Fruit fly (Drosophila melanogaster) whole organism, embryonic: Measurements from ENCODE around the gene Ask1.
A peak's percentile ranks its signal among the peaks of the same experiment; 100 is the strongest.

Experiments
- Atf-2 ChIP-seq: fragments of 200-800 bp; sonication (Bioruptor generic); optimal IDR thresholded peaks from 2 replicates; lab custom pipeline; 2016; ENCODE audit warnings: missing biosample characterization, missing genetic modification characterization
- CG10267 ChIP-seq: fragments of 200-800 bp; sonication (Bioruptor generic); optimal IDR thresholded peaks from 2 replicates; lab custom pipeline; 2018; ENCODE audit warnings: missing biosample characterization, mild to moderate bottlenecking, missing genetic modification characterization, moderate library complexity
- CG10959 ChIP-seq: fragments of 200-800 bp; sonication (Bioruptor generic); IDR thresholded peaks from 2 replicates; pipeline ENCODE4 v1.3.6; 2022; ENCODE audit warnings: missing biosample characterization, missing genetic modification characterization
- CG1233 ChIP-seq: fragments of 200-800 bp; sonication (Bioruptor generic); optimal IDR thresholded peaks from 4 replicates; lab custom pipeline; 2018; ENCODE audit warnings: missing biosample characterization, mild to moderate bottlenecking, missing genetic modification characterization
- CG13424 ChIP-seq: fragments of 200-800 bp; sonication (Bioruptor generic); optimal IDR thresholded peaks from 2 replicates; lab custom pipeline; 2019; ENCODE audit warnings: missing biosample characterization, mild to moderate bottlenecking, missing genetic modification characterization, moderate library complexity
- CG14710 ChIP-seq: fragments of 200-800 bp; sonication (Bioruptor generic); optimal IDR thresholded peaks from 3 replicates; lab custom pipeline; 2019; ENCODE audit warnings: missing biosample characterization, mild to moderate bottlenecking, missing genetic modification characterization, moderate library complexity
- CG1529 ChIP-seq: fragments of 200-800 bp; sonication (Bioruptor generic); optimal IDR thresholded peaks from 3 replicates; lab custom pipeline; 2018; ENCODE audit warnings: missing biosample characterization, missing genetic modification characterization
- CG15479 ChIP-seq: fragments of 200-800 bp; sonication (Bioruptor generic); optimal IDR thresholded peaks from 3 replicates; lab custom pipeline; 2019; ENCODE audit warnings: missing biosample characterization, mild to moderate bottlenecking, missing genetic modification characterization, moderate library complexity
- CG15601 ChIP-seq: fragments of 200-800 bp; sonication (Bioruptor generic); optimal IDR thresholded peaks from 3 replicates; lab custom pipeline; 2019; ENCODE audit warnings: missing biosample characterization, mild to moderate bottlenecking, missing genetic modification characterization, moderate library complexity
- CG17802 ChIP-seq: fragments of 200-800 bp; sonication (Bioruptor generic); optimal IDR thresholded peaks from 2 replicates; lab custom pipeline; 2018; ENCODE audit warnings: missing biosample characterization, mild to moderate bottlenecking, missing genetic modification characterization, moderate library complexity
- CG18011 ChIP-seq: fragments of 200-800 bp; sonication (Bioruptor generic); optimal IDR thresholded peaks from 2 replicates; lab custom pipeline; 2017; ENCODE audit warnings: missing biosample characterization, missing genetic modification characterization, mild to moderate bottlenecking, moderate library complexity, missing genotype
- CG1832 ChIP-seq: fragments of 200-800 bp; sonication (Bioruptor generic); optimal IDR thresholded peaks from 2 replicates; lab custom pipeline; 2017; ENCODE audit warnings: missing biosample characterization, mild to moderate bottlenecking, missing genetic modification characterization, inconsistent platforms
- CG18476 ChIP-seq: fragments of 200-800 bp; sonication (Bioruptor generic); optimal IDR thresholded peaks from 2 replicates; lab custom pipeline; 2016; ENCODE audit warnings: missing biosample characterization, mild to moderate bottlenecking, missing genetic modification characterization
- CG2116 ChIP-seq: fragments of 200-800 bp; sonication (Bioruptor generic); optimal IDR thresholded peaks from 3 replicates; lab custom pipeline; 2018; ENCODE audit warnings: missing biosample characterization, mild to moderate bottlenecking, missing genetic modification characterization
- CG30020 ChIP-seq: fragments of 200-800 bp; optimal IDR thresholded peaks from 2 replicates; lab custom pipeline; 2019; ENCODE audit warnings: missing biosample characterization, mild to moderate bottlenecking, missing genetic modification characterization, moderate library complexity
- CG3163 ChIP-seq: fragments of 200-800 bp; sonication (Bioruptor generic); optimal IDR thresholded peaks from 3 replicates; lab custom pipeline; 2016; ENCODE audit warnings: missing biosample characterization, missing genetic modification characterization
- CG5180 ChIP-seq: fragments of 200-800 bp; sonication (Bioruptor generic); optimal IDR thresholded peaks from 3 replicates; lab custom pipeline; 2017; ENCODE audit warnings: missing biosample characterization, missing genetic modification characterization, mild to moderate bottlenecking, moderate library complexity, missing genetic modification reagents
- CG7928 ChIP-seq: fragments of 200-800 bp; sonication (Bioruptor generic); optimal IDR thresholded peaks from 2 replicates; lab custom pipeline; 2017; ENCODE audit warnings: missing biosample characterization, mild to moderate bottlenecking, missing genetic modification characterization
- CG8359 ChIP-seq: fragments of 200-800 bp; sonication (Bioruptor generic); optimal IDR thresholded peaks from 2 replicates; lab custom pipeline; 2017; ENCODE audit warnings: missing biosample characterization, mild to moderate bottlenecking, missing genetic modification characterization, borderline replicate concordance
- CG8478 ChIP-seq: fragments of >200 bp; optimal IDR thresholded peaks from 2 replicates; lab custom pipeline; 2018
- CrebB ChIP-seq: fragments of 200-800 bp; sonication (Bioruptor generic); optimal IDR thresholded peaks from 3 replicates; lab custom pipeline; 2018; ENCODE audit warnings: missing biosample characterization, mild to moderate bottlenecking, missing genetic modification characterization
- D19B ChIP-seq: fragments of 200-800 bp; sonication (Bioruptor generic); optimal IDR thresholded peaks from 2 replicates; lab custom pipeline; 2017; ENCODE audit warnings: missing biosample characterization, mild to moderate bottlenecking, missing genetic modification characterization
- Dp ChIP-seq: fragments of 200-800 bp; sonication (Bioruptor generic); optimal IDR thresholded peaks from 2 replicates; lab custom pipeline; 2018; ENCODE audit warnings: missing biosample characterization, mild to moderate bottlenecking, missing genetic modification characterization, moderate library complexity
- Ets65A ChIP-seq: fragments of 200-800 bp; sonication (Bioruptor generic); peaks from one replicate; lab custom pipeline; 2016; ENCODE audit warnings: missing biosample characterization, missing genetic modification characterization
- Fer1 ChIP-seq: fragments of 200-800 bp; sonication (Bioruptor generic); optimal IDR thresholded peaks from 2 replicates; lab custom pipeline; 2017; ENCODE audit warnings: missing biosample characterization, mild to moderate bottlenecking, missing genetic modification characterization
- Gsc ChIP-seq: fragments of 200-800 bp; sonication (Bioruptor generic); IDR thresholded peaks from 2 replicates; pipeline ENCODE4 v1.3.6; 2022; ENCODE audit warnings: missing biosample characterization, missing genetic modification characterization
- HLHmδ ChIP-seq: fragments of 200-800 bp; sonication (Bioruptor generic); optimal IDR thresholded peaks from 2 replicates; lab custom pipeline; 2018; ENCODE audit warnings: missing biosample characterization, mild to moderate bottlenecking, missing genetic modification characterization, moderate library complexity
- Meics ChIP-seq: fragments of 200-800 bp; sonication (Bioruptor generic); optimal IDR thresholded peaks from 2 replicates; lab custom pipeline; 2017; ENCODE audit warnings: missing biosample characterization, mild to moderate bottlenecking, missing genetic modification characterization
- Nf-YB ChIP-seq: fragments of 200-800 bp; sonication (Bioruptor generic); optimal IDR thresholded peaks from 3 replicates; lab custom pipeline; 2019; ENCODE audit warnings: missing biosample characterization, mild to moderate bottlenecking, missing genetic modification characterization, moderate library complexity
- NfI ChIP-seq: fragments of 200-800 bp; sonication (Bioruptor generic); optimal IDR thresholded peaks from 3 replicates; lab custom pipeline; 2018; ENCODE audit warnings: missing biosample characterization, mild to moderate bottlenecking, missing genetic modification characterization, moderate library complexity
- Rfx ChIP-seq: fragments of 200-800 bp; sonication (Bioruptor generic); IDR thresholded peaks from 2 replicates; pipeline ENCODE4 v1.3.6; 2022; ENCODE audit warnings: missing biosample characterization, missing genetic modification characterization
- bigmax ChIP-seq: fragments of 200-800 bp; sonication (Bioruptor generic); optimal IDR thresholded peaks from 2 replicates; lab custom pipeline; 2018; ENCODE audit warnings: missing biosample characterization, mild to moderate bottlenecking, missing genetic modification characterization
- bsh ChIP-seq, 2 experiments: fragments of 200-800 bp; sonication (Bioruptor generic); optimal IDR thresholded peaks; 2 replicates each; lab custom pipeline; 2017 to 2018; ENCODE audit warnings: mild to moderate bottlenecking in 2 of 2, missing biosample characterization in 2 of 2, missing genetic modification characterization in 2 of 2, moderate library complexity in 1 of 2
- btn ChIP-seq: fragments of 200-800 bp; sonication (Bioruptor generic); optimal IDR thresholded peaks from 2 replicates; lab custom pipeline; 2016; ENCODE audit warnings: missing biosample characterization, missing genetic modification characterization
- cg ChIP-seq: fragments of 200-800 bp; sonication (Bioruptor generic); optimal IDR thresholded peaks from 3 replicates; lab custom pipeline; 2019; ENCODE audit warnings: missing biosample characterization, mild to moderate bottlenecking, missing genetic modification characterization, moderate library complexity
- dmrt99B ChIP-seq: fragments of 200-800 bp; sonication (Bioruptor generic); optimal IDR thresholded peaks from 2 replicates; lab custom pipeline; 2018; ENCODE audit warnings: missing biosample characterization, mild to moderate bottlenecking, missing genetic modification characterization, moderate library complexity
- fd102C ChIP-seq: fragments of 200-800 bp; sonication (Bioruptor generic); optimal IDR thresholded peaks from 2 replicates; lab custom pipeline; 2018; ENCODE audit warnings: missing biosample characterization, mild to moderate bottlenecking, missing genetic modification characterization, moderate library complexity
- fd64A ChIP-seq: fragments of 200-800 bp; sonication (Bioruptor generic); optimal IDR thresholded peaks from 3 replicates; lab custom pipeline; 2018; ENCODE audit warnings: missing biosample characterization, mild to moderate bottlenecking, missing genetic modification characterization
- gcm ChIP-seq: fragments of 200-800 bp; sonication (Bioruptor generic); optimal IDR thresholded peaks from 2 replicates; lab custom pipeline; 2019; ENCODE audit warnings: missing biosample characterization, mild to moderate bottlenecking, missing genetic modification characterization, moderate library complexity
- grn ChIP-seq: fragments of 200-800 bp; sonication (Bioruptor generic); optimal IDR thresholded peaks from 3 replicates; lab custom pipeline; 2017; ENCODE audit warnings: missing biosample characterization, missing genetic modification characterization
- h ChIP-seq: fragments of >200 bp; optimal IDR thresholded peaks from 2 replicates; lab custom pipeline; 2017
- hkb ChIP-seq, 2 experiments: fragments of 200-800 bp in 1 of 2; fragments of >200 bp in 1 of 2; sonication (Bioruptor generic) in 1 of 2; IDR thresholded peaks in 1 of 2; optimal IDR thresholded peaks in 1 of 2; 2 replicates each; pipeline versions ENCODE4 v1.3.6 to Lab custom; 2017 to 2022; ENCODE audit warnings: missing biosample characterization in 1 of 2, missing genetic modification characterization in 1 of 2
- insv ChIP-seq, 2 experiments: fragments of 200-800 bp; sonication (Bioruptor generic); optimal IDR thresholded peaks; 3 replicates each; lab custom pipeline; 2016 to 2018; ENCODE audit warnings: missing biosample characterization in 2 of 2, missing genetic modification characterization in 2 of 2
- kay ChIP-seq: fragments of 200-800 bp; sonication (Bioruptor generic); optimal IDR thresholded peaks from 2 replicates; lab custom pipeline; 2016; ENCODE audit warnings: missing biosample characterization, missing genetic modification characterization
- maf-S ChIP-seq: fragments of 200-800 bp; sonication (Bioruptor generic); optimal IDR thresholded peaks from 2 replicates; lab custom pipeline; 2016; ENCODE audit warnings: missing biosample characterization, missing genetic modification characterization
- mld ChIP-seq: fragments of 200-800 bp; sonication (Bioruptor generic); IDR thresholded peaks from 3 replicates; pipeline ENCODE4 v1.3.6; 2022; ENCODE audit warnings: missing biosample characterization, missing genetic modification characterization; ENCODE audit not compliant: partially characterized antibody
- sna ChIP-seq: fragments of 200-800 bp; sonication (Bioruptor generic); IDR thresholded peaks from 2 replicates; pipeline ENCODE4 v1.3.6; 2022; ENCODE audit warnings: missing biosample characterization, missing genetic modification characterization; ENCODE audit not compliant: partially characterized antibody
- tx ChIP-seq: fragments of 200-800 bp; sonication (Bioruptor generic); optimal IDR thresholded peaks from 2 replicates; lab custom pipeline; 2016; ENCODE audit warnings: missing biosample characterization, missing genetic modification characterization
- wdn ChIP-seq: fragments of 200-800 bp; sonication (Bioruptor generic); IDR thresholded peaks from 2 replicates; pipeline ENCODE4 v1.3.6; 2022; ENCODE audit warnings: missing biosample characterization, missing genetic modification characterization
- yki ChIP-seq: fragments of >200 bp; optimal IDR thresholded peaks from 3 replicates; lab custom pipeline; 2018

Ask1 gene

dm6 chr3R:19889603-19890187 lies 10.2 kb downstream of the Ask1 start (continued):
- TF ChIP-seq CG15479 (GFP tag; lab: Kevin White, UChicago) (no peak), CG10267 (tag; lab: Kevin White, UChicago) (peak; percentile 73), CG8359 (GFP tag; lab: Kevin White, UChicago) (peak; percentile 39), gcm (GFP tag; lab: Kevin White, UChicago) (peak; percentile 45), maf-S (no peak), CG1832 (GFP tag; lab: Kevin White, UChicago) (no peak), fd102C (GFP tag; lab: Kevin White, UChicago) (no peak), CG1529 (GFP tag; lab: Kevin White, UChicago) (peak; percentile 24), HLHmδ (GFP tag; lab: Kevin White, UChicago) (peak; percentile 61), Atf-2 (GFP tag; lab: Kevin White, UChicago) (no peak), hkb (optimal IDR thresholded peaks at IDR 0.05; lab: Kevin White, UChicago) (no peak), hkb (GFP tag; IDR thresholded peaks at IDR 0.05; lab: Robert Waterston, UW) (peak; percentile 66), NfI (GFP tag; lab: Kevin White, UChicago) (peak; percentile 66), CG2116 (GFP tag; lab: Kevin White, UChicago) (peak; percentile 15), CG17802 (tag; lab: Kevin White, UChicago) (no peak), Ets65A (GFP tag; lab: Kevin White, UChicago) (no peak), Dp (no peak), CG5180 (GFP tag; lab: Kevin White, UChicago) (peak; percentile 64), cg (GFP tag; lab: Kevin White, UChicago) (peak; percentile 81), Gsc (GFP tag; lab: Robert Waterston, UW) (no peak), h (lab: Kevin White, UChicago) (no peak), CG8478 (no peak), CrebB (tag; lab: Kevin White, UChicago) (peak; percentile 44), Fer1 (peak; percentile 88), btn (no peak), CG14710 (tag; lab: Kevin White, UChicago) (peak; percentile 56), CG13424 (tag; lab: Kevin White, UChicago) (peak; percentile 74), Nf-YB (GFP tag; lab: Kevin White, UChicago) (peak; percentile 41), Meics (peak; percentile 92), yki (lab: Kevin White, UChicago) (no peak), bigmax (no peak), tx (no peak), dmrt99B (tag; lab: Kevin White, UChicago) (peak; percentile 87), sna (GFP tag; lab: Robert Waterston, UW) (no peak), D19B (GFP tag; lab: Kevin White, UChicago) (peak; percentile 82), fd64A (peak; percentile 16), CG30020 (no peak), CG3163 (GFP tag; lab: Kevin White, UChicago) (no peak), CG10959 (GFP tag; lab: Robert Waterston, UW) (no peak), CG7928 (GFP tag; lab: Kevin White, UChicago) (peak; percentile 50), insv (GFP tag; optimal IDR thresholded peaks at IDR 0.05; lab: Kevin White, UChicago) (no peak), wdn (GFP tag; lab: Robert Waterston, UW) (0 out of 2 replicates have a peak, but pooled peaks have one; percentile 30), kay (peak; percentile 13), CG1233 (GFP tag; lab: Kevin White, UChicago) (peak; percentile 79), mld (GFP tag; lab: Robert Waterston, UW) (no peak), CG15601 (tag; lab: Kevin White, UChicago) (peak; percentile 13), CG18476 (GFP tag; lab: Kevin White, UChicago) (peak; percentile 41), bsh (GFP tag; optimal IDR thresholded peaks at IDR 0.05; lab: Kevin White, UChicago) (peak in 1 of 2 experiments; percentile 52), grn (GFP tag; lab: Kevin White, UChicago) (no peak), CG18011 (peak; percentile 6), Rfx (GFP tag; lab: Robert Waterston, UW) (peak; percentile 74)
